Fruit fly (Drosophila melanogaster) whole organism, embryonic: ENCODE data around the gene CG43796.

Experiments
- Atf3 ChIP-seq: fragments of 200-800 bp; sonication (Bioruptor generic); optimal IDR thresholded peaks from 3 replicates; lab custom pipeline; 2016; ENCODE audit warnings: missing biosample characterization, missing genetic modification characterization
- Bdp1 ChIP-seq: fragments of 200-800 bp; sonication (Bioruptor generic); optimal IDR thresholded peaks from 3 replicates; lab custom pipeline; 2016; ENCODE audit warnings: missing biosample characterization, missing genetic modification characterization
- CG10274 ChIP-seq: fragments of 200-800 bp; sonication (Bioruptor generic); optimal IDR thresholded peaks from 3 replicates; lab custom pipeline; 2017; ENCODE audit warnings: missing biosample characterization, mild to moderate bottlenecking, missing genetic modification characterization
- CG1233 ChIP-seq: fragments of 200-800 bp; sonication (Bioruptor generic); optimal IDR thresholded peaks from 4 replicates; lab custom pipeline; 2018; ENCODE audit warnings: missing biosample characterization, mild to moderate bottlenecking, missing genetic modification characterization
- CG12769 ChIP-seq: fragments of 200-800 bp; sonication (Bioruptor generic); optimal IDR thresholded peaks from 2 replicates; lab custom pipeline; 2019; ENCODE audit warnings: missing biosample characterization, mild to moderate bottlenecking, missing genetic modification characterization, moderate library complexity
- CG17802 ChIP-seq: fragments of 200-800 bp; sonication (Bioruptor generic); optimal IDR thresholded peaks from 2 replicates; lab custom pipeline; 2018; ENCODE audit warnings: missing biosample characterization, mild to moderate bottlenecking, missing genetic modification characterization, moderate library complexity
- CG1832 ChIP-seq: fragments of 200-800 bp; sonication (Bioruptor generic); optimal IDR thresholded peaks from 2 replicates; lab custom pipeline; 2017; ENCODE audit warnings: missing biosample characterization, mild to moderate bottlenecking, missing genetic modification characterization, inconsistent platforms
- CG31388 ChIP-seq: fragments of 200-800 bp; sonication (Bioruptor generic); optimal IDR thresholded peaks from 2 replicates; lab custom pipeline; 2016; ENCODE audit warnings: missing biosample characterization, missing genetic modification characterization
- CG3726 ChIP-seq: fragments of 200-800 bp; sonication (Bioruptor generic); IDR thresholded peaks from 3 replicates; pipeline ENCODE4, ENCODE4 v1.3.6; 2022; ENCODE audit warnings: missing biosample characterization, missing genetic modification characterization
- CG4424 ChIP-seq: fragments of 200-800 bp; sonication (Bioruptor generic); optimal IDR thresholded peaks from 3 replicates; lab custom pipeline; 2016; ENCODE audit warnings: missing biosample characterization, missing genetic modification characterization
- CG4730 ChIP-seq: fragments of 200-800 bp; sonication (Bioruptor generic); IDR thresholded peaks from 2 replicates; pipeline ENCODE4 v1.3.6; 2022; ENCODE audit warnings: missing biosample characterization, missing genetic modification characterization
- CG4820 ChIP-seq: fragments of 200-800 bp; sonication (Bioruptor generic); optimal IDR thresholded peaks from 3 replicates; lab custom pipeline; 2016; ENCODE audit warnings: missing biosample characterization, missing genetic modification characterization
- CG6813 ChIP-seq: fragments of 200-800 bp; sonication (Bioruptor generic); optimal IDR thresholded peaks from 2 replicates; lab custom pipeline; 2017; ENCODE audit warnings: missing biosample characterization, missing genetic modification characterization, mild to moderate bottlenecking, moderate library complexity, missing genetic modification reagents
- CG9876 ChIP-seq: fragments of 200-800 bp; sonication (Bioruptor generic); optimal IDR thresholded peaks from 2 replicates; lab custom pipeline; 2016; ENCODE audit warnings: missing biosample characterization, missing genetic modification characterization
- CTCF ChIP-seq: fragments of 200-800 bp; sonication (Bioruptor generic); optimal IDR thresholded peaks from 2 replicates; lab custom pipeline; 2017; ENCODE audit warnings: missing biosample characterization, mild to moderate bottlenecking, missing genetic modification characterization, moderate library complexity
- Chrac-16 ChIP-seq: fragments of 200-800 bp; sonication (Bioruptor generic); optimal IDR thresholded peaks from 3 replicates; lab custom pipeline; 2016; ENCODE audit warnings: missing biosample characterization, missing genetic modification characterization
- CoRest ChIP-seq: fragments of 200-800 bp; sonication (Bioruptor generic); optimal IDR thresholded peaks from 3 replicates; lab custom pipeline; 2018; ENCODE audit warnings: missing biosample characterization, mild to moderate bottlenecking, missing genetic modification characterization, moderate library complexity
- Deaf1 ChIP-seq: fragments of 200-800 bp; optimal IDR thresholded peaks from 3 replicates; lab custom pipeline; 2019; ENCODE audit warnings: missing biosample characterization, mild to moderate bottlenecking, missing genetic modification characterization, moderate library complexity
- Dp ChIP-seq: fragments of 200-800 bp; sonication (Bioruptor generic); optimal IDR thresholded peaks from 2 replicates; lab custom pipeline; 2018; ENCODE audit warnings: missing biosample characterization, mild to moderate bottlenecking, missing genetic modification characterization, moderate library complexity
- Fer2 ChIP-seq: fragments of 200-800 bp; sonication (Bioruptor generic); optimal IDR thresholded peaks from 2 replicates; lab custom pipeline; 2018; ENCODE audit warnings: missing biosample characterization, mild to moderate bottlenecking, missing genetic modification characterization, moderate library complexity
- Hand ChIP-seq: fragments of 200-800 bp; sonication (Bioruptor generic); optimal IDR thresholded peaks from 2 replicates; lab custom pipeline; 2017; ENCODE audit warnings: mild to moderate bottlenecking, missing biosample characterization, missing genetic modification reagents, missing genetic modification characterization
- Hr3 ChIP-seq: fragments of 200-800 bp; sonication (Bioruptor generic); optimal IDR thresholded peaks from 3 replicates; lab custom pipeline; 2016; ENCODE audit warnings: missing biosample characterization, missing genetic modification characterization
- Lhr ChIP-seq: fragments of 200-800 bp; sonication (Bioruptor generic); optimal IDR thresholded peaks from 3 replicates; lab custom pipeline; 2017; ENCODE audit warnings: mild to moderate bottlenecking, missing biosample characterization, missing genetic modification reagents, missing genetic modification characterization
- Lim3 ChIP-seq: fragments of 200-800 bp; sonication (Bioruptor generic); IDR thresholded peaks from 2 replicates; pipeline ENCODE4 v1.3.6; 2022; ENCODE audit warnings: missing biosample characterization, missing genetic modification characterization
- Max ChIP-seq: fragments of 200-800 bp; sonication (Bioruptor generic); optimal IDR thresholded peaks from 2 replicates; lab custom pipeline; 2016; ENCODE audit warnings: missing biosample characterization, mild to moderate bottlenecking, missing genetic modification characterization
- Myb ChIP-seq: fragments of 200-800 bp; sonication (Bioruptor generic); optimal IDR thresholded peaks from 2 replicates; lab custom pipeline; 2016; ENCODE audit warnings: missing biosample characterization, missing genetic modification characterization
- NFAT ChIP-seq: fragments of 200-800 bp; sonication (Bioruptor generic); IDR thresholded peaks from 2 replicates; pipeline ENCODE4 v1.3.6; 2022; ENCODE audit warnings: missing biosample characterization, missing genetic modification characterization
- Sox102F ChIP-seq: fragments of 200-800 bp; sonication (Bioruptor generic); optimal IDR thresholded peaks from 2 replicates; lab custom pipeline; 2018; ENCODE audit warnings: missing biosample characterization, mild to moderate bottlenecking, missing genetic modification characterization, moderate library complexity
- Trl ChIP-seq, 3 experiments: fragments of >200 bp in 2 of 3; fragments of 200-800 bp in 1 of 3; sonication (Bioruptor generic) in 1 of 3; optimal IDR thresholded peaks; 2 replicates in 1 of 3; 3 replicates in 2 of 3; lab custom pipeline; 2016 to 2017; ENCODE audit warnings: missing biosample characterization in 1 of 3, missing genetic modification characterization in 1 of 3
- YL-1 ChIP-seq: fragments of 200-800 bp; sonication (Bioruptor generic); optimal IDR thresholded peaks from 3 replicates; lab custom pipeline; 2017; ENCODE audit warnings: missing biosample characterization, mild to moderate bottlenecking, missing genetic modification characterization
- ac ChIP-seq: fragments of 200-800 bp; sonication (Bioruptor generic); optimal IDR thresholded peaks from 3 replicates; lab custom pipeline; 2017; ENCODE audit warnings: missing biosample characterization, mild to moderate bottlenecking, missing genetic modification characterization
- ara ChIP-seq: fragments of 200-800 bp; sonication (Bioruptor generic); IDR thresholded peaks from 2 replicates; pipeline ENCODE4 v1.3.6; 2022; ENCODE audit warnings: missing biosample characterization, missing genetic modification characterization
- bigmax ChIP-seq: fragments of 200-800 bp; sonication (Bioruptor generic); optimal IDR thresholded peaks from 2 replicates; lab custom pipeline; 2018; ENCODE audit warnings: missing biosample characterization, mild to moderate bottlenecking, missing genetic modification characterization
- cato ChIP-seq: fragments of 200-800 bp; sonication (Bioruptor generic); optimal IDR thresholded peaks from 2 replicates; lab custom pipeline; 2016; ENCODE audit warnings: missing biosample characterization, missing genetic modification characterization, borderline replicate concordance
- emc ChIP-seq: fragments of 200-800 bp; sonication (Bioruptor generic); optimal IDR thresholded peaks from 2 replicates; lab custom pipeline; 2016; ENCODE audit warnings: missing biosample characterization, missing genetic modification characterization
- ewg ChIP-seq: fragments of 200-800 bp; sonication (Bioruptor generic); optimal IDR thresholded peaks from 3 replicates; lab custom pipeline; 2017; ENCODE audit warnings: mild to moderate bottlenecking, missing biosample characterization, missing genetic modification reagents, missing genetic modification characterization
- fu2 ChIP-seq: fragments of 200-800 bp; sonication (Bioruptor generic); optimal IDR thresholded peaks from 2 replicates; lab custom pipeline; 2016; ENCODE audit warnings: missing biosample characterization, missing genetic modification characterization
- gce ChIP-seq: fragments of 200-800 bp; sonication (Bioruptor generic); IDR thresholded peaks from 3 replicates; pipeline ENCODE4 v1.3.6; 2022; ENCODE audit warnings: missing biosample characterization, missing genetic modification characterization
- gem ChIP-seq: fragments of 200-800 bp; sonication (Bioruptor generic); optimal IDR thresholded peaks from 2 replicates; lab custom pipeline; 2019; ENCODE audit warnings: missing biosample characterization, mild to moderate bottlenecking, missing genetic modification characterization, moderate library complexity
- grn ChIP-seq: fragments of 200-800 bp; sonication (Bioruptor generic); optimal IDR thresholded peaks from 3 replicates; lab custom pipeline; 2017; ENCODE audit warnings: missing biosample characterization, missing genetic modification characterization
- hbn ChIP-seq: fragments of 200-800 bp; sonication (Bioruptor generic); IDR thresholded peaks from 2 replicates; pipeline ENCODE4 v1.3.6; 2022; ENCODE audit warnings: missing biosample characterization, missing genetic modification characterization; ENCODE audit not compliant: partially characterized antibody
- p53 ChIP-seq: fragments of 200-800 bp; sonication (Bioruptor generic); optimal IDR thresholded peaks from 2 replicates; lab custom pipeline; 2016; ENCODE audit warnings: missing biosample characterization, missing genetic modification characterization
- prd ChIP-seq, 3 experiments: fragments of >200 bp in 2 of 3; fragments of 200-800 bp in 1 of 3; sonication (Bioruptor generic) in 1 of 3; optimal IDR thresholded peaks in 2 of 3; IDR thresholded peaks in 1 of 3; 2 replicates in 2 of 3; 3 replicates in 1 of 3; pipeline versions ENCODE4 v1.3.6 to Lab custom; 2017 to 2022; ENCODE audit warnings: missing biosample characterization in 1 of 3, missing genetic modification characterization in 1 of 3
- schlank ChIP-seq: fragments of 200-800 bp; sonication (Bioruptor generic); optimal IDR thresholded peaks from 2 replicates; lab custom pipeline; 2018; ENCODE audit warnings: missing biosample characterization, mild to moderate bottlenecking, missing genetic modification characterization
- sisA ChIP-seq: fragments of 200-800 bp; sonication (Bioruptor generic); IDR thresholded peaks from 2 replicates; pipeline ENCODE4 v1.3.6; 2022; ENCODE audit warnings: missing biosample characterization, missing genetic modification characterization
- tap ChIP-seq: fragments of 200-800 bp; optimal IDR thresholded peaks from 3 replicates; lab custom pipeline; 2019; ENCODE audit warnings: missing biosample characterization, mild to moderate bottlenecking, missing genetic modification characterization, moderate library complexity
- tgo ChIP-seq: fragments of 200-800 bp; sonication (Bioruptor generic); IDR thresholded peaks from 3 replicates; pipeline ENCODE4 v1.3.6; 2022; ENCODE audit warnings: missing biosample characterization, missing genetic modification characterization
- tna ChIP-seq: fragments of 200-800 bp; sonication (Bioruptor generic); IDR thresholded peaks from 2 replicates; pipeline ENCODE4 v1.3.6; 2022; ENCODE audit warnings: missing biosample characterization, missing genetic modification characterization; ENCODE audit not compliant: partially characterized antibody
- tup ChIP-seq: fragments of 200-800 bp; sonication (Bioruptor generic); optimal IDR thresholded peaks from 2 replicates; lab custom pipeline; 2016; ENCODE audit warnings: missing biosample characterization, mild to moderate bottlenecking, missing genetic modification characterization, moderate library complexity
- yki ChIP-seq: fragments of >200 bp; optimal IDR thresholded peaks from 3 replicates; lab custom pipeline; 2018

Gene CG43796

DNA sequence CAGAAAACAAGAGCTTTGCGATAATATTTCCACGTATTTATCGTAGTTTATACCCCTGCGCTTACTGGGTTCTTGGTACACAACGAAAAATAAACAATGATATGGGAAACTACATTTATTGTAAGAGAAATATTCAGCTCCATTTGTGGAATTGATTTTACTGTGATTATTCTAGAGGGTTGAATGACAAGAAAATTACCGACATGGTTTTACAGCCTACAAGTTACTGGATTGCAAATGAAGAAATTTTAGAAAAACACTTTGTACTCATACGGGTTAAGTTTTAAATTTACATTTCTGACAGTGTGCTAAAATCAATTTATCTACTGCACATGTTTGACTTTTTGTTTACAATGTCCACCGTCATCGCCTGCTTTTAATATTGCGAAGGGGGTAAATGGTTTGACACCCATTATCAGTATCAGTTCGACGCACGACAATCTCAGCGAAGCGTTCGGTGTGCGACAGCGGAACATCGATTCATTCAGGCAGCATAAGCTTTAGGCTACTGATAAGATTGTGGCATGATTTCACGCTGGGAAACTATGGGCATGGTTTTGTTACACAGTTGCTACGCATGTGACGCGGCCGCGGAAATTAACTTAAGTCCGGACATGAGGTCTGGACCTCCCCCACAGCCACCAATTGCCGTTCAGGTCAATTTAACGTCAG is 20.3 kb upstream of the CG43796 start (continued):
- TF ChIP-seq Atf3 (GFP tag; lab: Kevin White, UChicago) (no peak), sisA (GFP tag; lab: Robert Waterston, UW) (no peak), tna (no peak), CG4424 (GFP tag; lab: Kevin White, UChicago) (no peak), Lim3 (GFP tag; lab: Robert Waterston, UW) (no peak), grn (GFP tag; lab: Kevin White, UChicago) (peak; percentile 76), schlank (tag; lab: Kevin White, UChicago) (no peak), tgo (GFP tag; lab: Robert Waterston, UW) (no peak), Hand (GFP tag; lab: Kevin White, UChicago) (no peak), Fer2 (tag; lab: Kevin White, UChicago) (no peak), yki (lab: Kevin White, UChicago) (no peak), CG17802 (tag; lab: Kevin White, UChicago) (no peak), p53 (GFP tag; lab: Kevin White, UChicago) (no peak), gem (tag; lab: Kevin White, UChicago) (peak; percentile 64), gce (GFP tag; lab: Robert Waterston, UW) (no peak), CG12769 (tag; lab: Kevin White, UChicago) (no peak), CG6813 (GFP tag; lab: Kevin White, UChicago) (peak; percentile 1), CG3726 (GFP tag; lab: Robert Waterston, UW) (no peak), ara (GFP tag; lab: Robert Waterston, UW) (no peak), prd (optimal IDR thresholded peaks at IDR 0.05; lab: Kevin White, UChicago) (no peak), prd (GFP tag; IDR thresholded peaks at IDR 0.05; lab: Robert Waterston, UW) (0 out of 3 replicates have a peak, but pooled peaks have one; percentile 18), Hr3 (GFP tag; lab: Kevin White, UChicago) (no peak), YL-1 (GFP tag; lab: Kevin White, UChicago) (no peak), NFAT (GFP tag; lab: Robert Waterston, UW) (no peak), CG4730 (no peak), Deaf1 (tag; lab: Kevin White, UChicago) (no peak), tup (GFP tag; lab: Kevin White, UChicago) (no peak), CTCF (GFP tag; lab: Kevin White, UChicago) (no peak), ewg (GFP tag; lab: Kevin White, UChicago) (peak; percentile 1), Lhr (GFP tag; lab: Kevin White, UChicago) (no peak), tap (no peak), fu2 (GFP tag; lab: Kevin White, UChicago) (no peak), CG10274 (GFP tag; lab: Kevin White, UChicago) (no peak), Bdp1 (no peak), CoRest (tag; lab: Kevin White, UChicago) (peak; percentile 24), CG4820 (GFP tag; lab: Kevin White, UChicago) (no peak), hbn (no peak), bigmax (GFP tag; lab: Kevin White, UChicago) (no peak), CG9876 (GFP tag; lab: Kevin White, UChicago) (no peak), CG1233 (GFP tag; lab: Kevin White, UChicago) (no peak), CG1832 (GFP tag; lab: Kevin White, UChicago) (no peak), CG31388 (GFP tag; lab: Kevin White, UChicago) (no peak), Max (peak; percentile 14), Trl (optimal IDR thresholded peaks at IDR 0.05; lab: Kevin White, UChicago) (no peak), Trl (GFP tag; optimal IDR thresholded peaks at IDR 0.05; lab: Kevin White, UChicago) (no peak), Sox102F (GFP tag; lab: Kevin White, UChicago) (peak; percentile 35), Chrac-16 (GFP tag; lab: Kevin White, UChicago) (no peak), Dp (GFP tag; lab: Kevin White, UChicago) (no peak), ac (GFP tag; lab: Kevin White, UChicago) (no peak), Myb (GFP tag; lab: Kevin White, UChicago) (no peak), cato (GFP tag; lab: Kevin White, UChicago) (no peak), emc (GFP tag; lab: Kevin White, UChicago) (no peak)
